Worm (Caenorhabditis elegans): Measurements from ENCODE around the gene C15C7.6.

The C15C7.6 gene

DNA sequence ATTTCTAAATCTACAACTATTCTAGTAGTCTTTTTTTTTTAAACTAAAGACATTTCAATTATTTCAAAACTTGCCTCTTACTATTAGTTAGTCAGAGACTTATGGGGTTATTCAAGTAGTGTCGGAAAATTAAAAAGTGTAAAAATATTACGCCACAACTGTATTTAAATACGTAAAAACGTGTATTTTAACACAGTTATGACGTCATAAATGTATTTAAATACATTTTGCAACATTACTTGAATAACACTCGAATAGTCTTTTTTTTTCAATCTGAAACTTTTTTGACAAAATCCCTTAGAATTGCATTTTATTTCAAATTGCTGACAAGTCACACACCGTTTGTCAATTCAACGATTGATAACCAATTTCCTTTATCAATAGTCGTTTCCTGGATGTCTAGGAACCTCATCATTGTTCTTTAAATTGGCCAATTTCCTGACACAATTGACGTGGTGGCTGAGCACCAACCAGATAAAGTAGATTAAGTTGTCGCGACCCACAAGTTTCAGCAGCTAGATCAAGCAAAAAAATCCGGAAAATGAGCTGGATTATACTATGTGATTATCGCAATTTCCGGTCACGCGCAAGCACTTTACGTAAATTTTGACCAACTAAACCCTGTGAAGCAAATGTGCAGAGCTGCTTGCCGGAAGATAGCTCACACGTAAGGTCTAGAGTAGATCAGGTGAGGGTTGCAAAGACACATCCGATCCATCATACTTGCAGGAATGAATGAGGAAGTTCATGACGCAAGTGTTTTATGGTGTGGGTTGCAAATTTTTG, 30.6 kb downstream of the C15C7.6 start:
- TF ChIP-seq gmeb-2 (tag; optimal IDR thresholded peaks at IDR 0.05) = no peak
- TF ChIP-seq syd-9 (tag; optimal IDR thresholded peaks at IDR 0.05) = no peak
- TF ChIP-seq pat-9 (tag; optimal IDR thresholded peaks at IDR 0.05) = no peak
- no peak for TF ChIP-seq unc-86 (tag; optimal IDR thresholded peaks at IDR 0.05)
- no peak for TF ChIP-seq unc-55 (GFP tag; optimal IDR thresholded peaks at IDR 0.05)
- TF ChIP-seq ceh-2 (tag; optimal IDR thresholded peaks at IDR 0.05) = no peak
- TF ChIP-seq pqm-1 (tag; optimal IDR thresholded peaks at IDR 0.05) = no peak
- TF ChIP-seq ceh-34 (tag; optimal IDR thresholded peaks at IDR 0.05) = no peak
- no peak for TF ChIP-seq ceh-6 (GFP tag; optimal IDR thresholded peaks at IDR 0.05)
- TF ChIP-seq ttx-3 (tag; optimal IDR thresholded peaks at IDR 0.05) = no peak
- TF ChIP-seq lin-11 (tag; optimal IDR thresholded peaks at IDR 0.05) = no peak
- TF ChIP-seq sox-4 (tag; optimal IDR thresholded peaks at IDR 0.05) = no peak
- TF ChIP-seq sox-2 (GFP tag; IDR thresholded peaks at IDR 0.05) = no peak
- no peak for TF ChIP-seq ets-4 (tag; optimal IDR thresholded peaks at IDR 0.05)
- no peak for TF ChIP-seq nhr-232 (tag; optimal IDR thresholded peaks at IDR 0.05)

DNA sequence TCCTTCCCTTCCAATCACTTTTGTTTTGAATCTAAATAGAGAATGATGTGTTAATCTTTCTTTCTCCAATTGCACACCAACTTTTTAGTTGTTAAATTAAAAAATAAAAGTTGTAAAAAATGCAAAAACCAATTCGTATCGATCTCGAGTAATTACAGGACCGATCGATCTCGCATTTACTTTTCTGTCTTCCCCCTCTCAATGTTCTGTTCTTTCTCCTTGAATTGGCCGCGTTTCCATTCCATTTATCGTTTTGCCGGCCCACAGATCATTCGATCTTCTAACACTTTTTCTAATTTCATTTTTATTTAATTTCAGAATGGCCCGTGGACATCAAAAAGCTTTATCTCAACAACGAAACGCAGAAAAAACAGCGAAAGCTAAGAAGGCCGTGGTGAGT, 35.2 kb downstream of the C15C7.6 start, which contains the start of gene K10B3.1:
Gene K10B3.1, plus strand, starts transcription at position 301 of the 400 bp plus-strand sequence.
- TF ChIP-seq C38D4.7 (GFP tag; optimal IDR thresholded peaks at IDR 0.05) (no peak), ceh-34 (tag; optimal IDR thresholded peaks at IDR 0.05) (no peak), F13H6.1 (tag; optimal IDR thresholded peaks at IDR 0.05) (no peak), unc-86 (tag; optimal IDR thresholded peaks at IDR 0.05) (no peak), ceh-48 (tag; optimal IDR thresholded peaks at IDR 0.05) (no peak), pqm-1 (tag; optimal IDR thresholded peaks at IDR 0.05) (no peak), hlh-6 (tag; optimal IDR thresholded peaks at IDR 0.05) (no peak), K02D7.2 (tag; optimal IDR thresholded peaks at IDR 0.05) (no peak), ceh-19 (GFP tag; optimal IDR thresholded peaks at IDR 0.05) (no peak), sox-4 (tag; optimal IDR thresholded peaks at IDR 0.05) (no peak), unc-55 (GFP tag; optimal IDR thresholded peaks at IDR 0.05) (no peak), hlh-13 (GFP tag; optimal IDR thresholded peaks at IDR 0.05) (no peak), tbx-2 (tag; optimal IDR thresholded peaks at IDR 0.05) (no peak), tbx-7 (tag; optimal IDR thresholded peaks at IDR 0.05) (no peak), pha-2 (tag; optimal IDR thresholded peaks at IDR 0.05) (no peak), C08G9.2 (tag; optimal IDR thresholded peaks at IDR 0.05) (no peak)

DNA sequence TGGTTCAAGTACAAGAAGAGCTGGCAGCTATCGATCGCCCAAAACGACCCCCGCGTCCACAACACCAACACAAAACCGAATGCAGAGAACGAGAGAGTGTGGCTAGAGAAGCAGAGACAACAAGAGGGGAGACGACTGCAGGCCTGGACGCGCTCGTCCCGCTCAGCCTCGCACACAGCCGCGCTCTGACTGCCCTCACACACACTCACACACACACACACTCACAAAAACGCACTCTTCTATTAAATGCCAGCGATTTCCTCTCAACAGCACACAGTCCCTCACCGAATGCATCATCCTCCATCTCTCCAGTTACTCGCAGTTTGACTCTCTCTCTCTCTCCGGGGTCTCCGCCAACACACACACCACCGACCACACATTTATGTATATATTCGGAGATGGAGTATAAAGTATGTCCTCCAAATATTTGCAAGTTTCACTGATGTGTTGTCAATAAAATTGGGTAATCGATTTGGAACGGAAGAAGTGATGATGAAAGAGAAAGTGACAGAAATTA, 42.7 kb downstream of the C15C7.6 start:
- peak; percentile 16 for TF ChIP-seq nhr-232 (tag; optimal IDR thresholded peaks at IDR 0.05)
- peak; percentile 56 for TF ChIP-seq hlh-8 (tag; optimal IDR thresholded peaks at IDR 0.05)
- TF ChIP-seq sox-4 (tag; optimal IDR thresholded peaks at IDR 0.05) = peak; percentile 74
- peak; percentile 75 for TF ChIP-seq ceh-14 (tag; optimal IDR thresholded peaks at IDR 0.05)
- TF ChIP-seq dmd-4 (tag; optimal IDR thresholded peaks at IDR 0.05; ENCODE audit: borderline replicate concordance) = peak; percentile 77
- TF ChIP-seq pha-2 (tag; optimal IDR thresholded peaks at IDR 0.05) = peak; percentile 19
- no peak for TF ChIP-seq hlh-15 (tag; optimal IDR thresholded peaks at IDR 0.05)
- peak; percentile 43 for TF ChIP-seq fax-1 (tag; optimal IDR thresholded peaks at IDR 0.05)
- peak; percentile 62 for TF ChIP-seq pat-9 (tag; optimal IDR thresholded peaks at IDR 0.05)
- TF ChIP-seq C38D4.7 (GFP tag; optimal IDR thresholded peaks at IDR 0.05) = no peak
- peak; percentile 30 for TF ChIP-seq dve-1 (tag; optimal IDR thresholded peaks at IDR 0.05)
- TF ChIP-seq ztf-16 (tag; optimal IDR thresholded peaks at IDR 0.05) = peak; percentile 33
- TF ChIP-seq pax-1 (tag; optimal IDR thresholded peaks at IDR 0.05) = no peak
- TF ChIP-seq hlh-30 (tag; optimal IDR thresholded peaks at IDR 0.05; ENCODE audit: insufficient read depth) = peak; percentile 84
- TF ChIP-seq pqm-1 (tag; optimal IDR thresholded peaks at IDR 0.05) = peak; percentile 51
- TF ChIP-seq ceh-31 (tag; optimal IDR thresholded peaks at IDR 0.05) = peak; percentile 99
- peak; percentile 97 for TF ChIP-seq nfya-1 (tag; optimal IDR thresholded peaks at IDR 0.05)
- TF ChIP-seq hlh-13 (GFP tag; optimal IDR thresholded peaks at IDR 0.05) = no peak
- peak; percentile 84 for TF ChIP-seq ceh-19 (GFP tag; optimal IDR thresholded peaks at IDR 0.05)
- TF ChIP-seq pros-1 (tag; optimal IDR thresholded peaks at IDR 0.05) = peak; percentile 93
- TF ChIP-seq pag-3 (tag; optimal IDR thresholded peaks at IDR 0.05; ENCODE audit: borderline replicate concordance) = peak; percentile 32
- TF ChIP-seq hlh-6 (tag; optimal IDR thresholded peaks at IDR 0.05) = peak; percentile 80
- peak; percentile 54 for TF ChIP-seq fkh-10 (GFP tag; optimal IDR thresholded peaks at IDR 0.05)
- TF ChIP-seq syd-9 (tag; optimal IDR thresholded peaks at IDR 0.05) = peak; percentile 88
- TF ChIP-seq ref-2 (tag; optimal IDR thresholded peaks at IDR 0.05) = peak; percentile 92
- peak; percentile 52 for TF ChIP-seq ceh-6 (GFP tag; optimal IDR thresholded peaks at IDR 0.05)
- TF ChIP-seq ceh-45 (GFP tag; IDR thresholded peaks at IDR 0.05) = no peak
- peak; percentile 31 for TF ChIP-seq madf-2 (tag; optimal IDR thresholded peaks at IDR 0.05)
- peak; percentile 46 for TF ChIP-seq tbx-7 (tag; optimal IDR thresholded peaks at IDR 0.05)
- TF ChIP-seq rnt-1 (tag; optimal IDR thresholded peaks at IDR 0.05) = peak; percentile 88
- peak; percentile 33 for TF ChIP-seq ama-1 (optimal IDR thresholded peaks at IDR 0.05)
